Worm (Caenorhabditis elegans) whole organism, midembryonic: ENCODE results near the gene dap-3.

ENCODE experiments used
- T22C8.4 ChIP-seq: fragments of 200-800 bp; sonication (Bioruptor generic); IDR thresholded peaks from 2 replicates; pipeline ENCODE4 v1.3.6; 2022; ENCODE audit warnings: missing genetic modification characterization, missing compliant biosample characterization
- cog-1 ChIP-seq: sonication (generic microtip); optimal IDR thresholded peaks from 2 replicates; lab custom pipeline; 2016; ENCODE audit warnings: missing genetic modification characterization, missing compliant biosample characterization
- klf-2 ChIP-seq: fragments of 200-800 bp; sonication (Bioruptor generic); conservative IDR thresholded peaks from 2 replicates; pipeline ENCODE4 v1.3.6; 2022; ENCODE audit warnings: missing genetic modification reagents, missing genetic modification characterization, missing compliant biosample characterization
- ref-1 ChIP-seq: fragments of 200-800 bp; sonication (Bioruptor generic); conservative IDR thresholded peaks from 2 replicates; pipeline ENCODE4 v1.3.6; 2022; ENCODE audit warnings: missing genetic modification reagents, missing genetic modification characterization, missing compliant biosample characterization
- tab-1 ChIP-seq: fragments of 200-800 bp; sonication (Bioruptor generic); IDR thresholded peaks from 2 replicates; pipeline ENCODE4 v1.3.6; 2022; ENCODE audit warnings: missing genetic modification characterization, missing compliant biosample characterization
- ztf-29 ChIP-seq: fragments of 200-800 bp; sonication (Bioruptor generic); IDR thresholded peaks from 2 replicates; pipeline ENCODE4 v1.3.6; 2022; ENCODE audit warnings: missing genetic modification reagents, missing genetic modification characterization, missing compliant biosample characterization

DNA sequence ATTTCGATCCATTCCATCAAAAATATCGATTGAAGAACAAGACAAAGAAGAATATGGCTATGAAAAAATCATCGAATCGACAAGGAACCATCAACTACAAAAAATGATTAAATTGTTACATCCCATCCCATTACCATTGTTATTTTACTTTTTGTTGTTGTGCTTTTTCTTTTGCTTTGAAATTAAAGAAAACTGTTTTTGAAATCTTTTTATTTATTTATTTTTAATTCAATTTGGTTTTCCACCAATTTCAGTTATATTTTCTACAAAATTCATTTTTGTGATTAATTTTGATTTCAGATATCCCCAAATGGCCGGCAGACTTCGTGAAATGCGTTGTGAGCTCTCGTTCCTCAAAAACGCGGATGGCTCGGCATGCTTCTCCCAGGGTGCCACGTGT is 11.5 kb downstream of the dap-3 start, which contains the start of gene crn-5:
- TF ChIP-seq tab-1 (GFP tag; lab: Robert Waterston, UW) (no peak), T22C8.4 (no peak), ref-1 (GFP tag; lab: Robert Waterston, UW) (no peak), cog-1 (tag; lab: Kevin White, UChicago) (no peak), klf-2 (GFP tag; lab: Robert Waterston, UW) (no peak), ztf-29 (no peak)
